Fruit fly (Drosophila melanogaster): ENCODE results near the gene spi.
A peak's percentile ranks its signal among the peaks of the same experiment; 100 is the strongest.

The spi gene

DNA sequence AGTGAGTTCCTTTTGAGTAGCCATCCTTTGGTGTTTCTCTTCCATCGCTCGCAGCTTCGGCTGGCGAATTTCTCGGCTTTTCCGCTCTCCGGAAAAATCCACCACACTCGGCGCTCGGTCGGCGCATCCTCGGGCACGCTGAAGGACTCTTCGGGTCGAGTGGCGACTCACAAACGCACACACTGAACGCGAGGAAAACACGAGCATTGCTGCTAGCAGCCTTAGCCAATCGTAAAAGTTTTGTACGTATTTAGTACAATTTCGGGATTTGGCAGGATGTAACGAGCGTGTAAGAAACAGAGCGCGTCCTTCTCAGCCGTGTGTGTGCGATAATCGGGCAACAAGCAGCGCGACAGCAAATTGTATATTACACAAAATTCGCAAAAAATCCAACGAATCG lies 29.2 kb upstream of the spi start, which contains the start of gene CG46244:
Gene CG46244 (plus strand): TSS at position 252 of the 400 bp plus-strand sequence.
- no peak for TF ChIP-seq CG12659 (GFP tag; optimal IDR thresholded peaks at IDR 0.05)
- TF ChIP-seq Deaf1 (tag; optimal IDR thresholded peaks at IDR 0.05): peak; percentile 98
- no peak for TF ChIP-seq fd96Cb (tag; optimal IDR thresholded peaks at IDR 0.05)
- no peak for TF ChIP-seq Elba2 (GFP tag; optimal IDR thresholded peaks at IDR 0.05)
- peak; percentile 82; the same call in 2 of the 3 replicates for TF ChIP-seq z (GFP tag; IDR thresholded peaks at IDR 0.05)
- TF ChIP-seq CG7987 (GFP tag; optimal IDR thresholded peaks at IDR 0.05): no peak
- TF ChIP-seq CG12104 (GFP tag; optimal IDR thresholded peaks at IDR 0.05): no peak
- no peak for TF ChIP-seq Ptx1 (GFP tag; IDR thresholded peaks at IDR 0.05)
- TF ChIP-seq NC2β (GFP tag; optimal IDR thresholded peaks at IDR 0.05): no peak
- TF ChIP-seq CG3407 (GFP tag; optimal IDR thresholded peaks at IDR 0.05): no peak
- TF ChIP-seq CG34224 (GFP tag; IDR thresholded peaks at IDR 0.05; ENCODE audit: partially characterized antibody): no peak
- TF ChIP-seq ham (GFP tag; IDR thresholded peaks at IDR 0.05): no peak
- TF ChIP-seq CG9437 (GFP tag; optimal IDR thresholded peaks at IDR 0.05): no peak
- no peak for TF ChIP-seq CG4328 (GFP tag; optimal IDR thresholded peaks at IDR 0.05)
- TF ChIP-seq Nf-YC (tag; optimal IDR thresholded peaks at IDR 0.05): peak; percentile 91
- peak; percentile 73 for TF ChIP-seq Nf-YB (GFP tag; optimal IDR thresholded peaks at IDR 0.05)
- TF ChIP-seq CG13424 (tag; optimal IDR thresholded peaks at IDR 0.05): no peak
- TF ChIP-seq ftz-f1 (GFP tag; optimal IDR thresholded peaks at IDR 0.05): no peak
- TF ChIP-seq C15 (GFP tag; IDR thresholded peaks at IDR 0.05): no peak
- TF ChIP-seq CG6272 (GFP tag; IDR thresholded peaks at IDR 0.05): no peak
- no peak for TF ChIP-seq B-H2 (GFP tag; optimal IDR thresholded peaks at IDR 0.05)
- TF ChIP-seq Xbp1 (GFP tag; optimal IDR thresholded peaks at IDR 0.05): no peak
- TF ChIP-seq sob (GFP tag; IDR thresholded peaks at IDR 0.05): no peak
- no peak for TF ChIP-seq sens (GFP tag)
- no peak for TF ChIP-seq CG9817 (tag; optimal IDR thresholded peaks at IDR 0.05)
- TF ChIP-seq Sry-β (GFP tag; optimal IDR thresholded peaks at IDR 0.05): no peak
- TF ChIP-seq cwo (GFP tag; optimal IDR thresholded peaks at IDR 0.05): no peak
- no peak for TF ChIP-seq CG13296 (GFP tag; optimal IDR thresholded peaks at IDR 0.05)
- TF ChIP-seq CG14667 (GFP tag; IDR thresholded peaks at IDR 0.05): 0 out of 2 replicates have a peak, but pooled peaks have one; percentile 8
- TF ChIP-seq CG7786 (GFP tag; optimal IDR thresholded peaks at IDR 0.05): no peak
- no peak for TF ChIP-seq p53 (GFP tag; optimal IDR thresholded peaks at IDR 0.05)
- no peak for TF ChIP-seq az2 (GFP tag; optimal IDR thresholded peaks at IDR 0.05)
- TF ChIP-seq ranshi (GFP tag; IDR thresholded peaks at IDR 0.05): no peak
- no peak for TF ChIP-seq lola (GFP tag; optimal IDR thresholded peaks at IDR 0.05)
- TF ChIP-seq so (GFP tag; IDR thresholded peaks at IDR 0.05): 0 out of 3 replicates have a peak, but pooled peaks have one; percentile 19
- TF ChIP-seq Jarid2 (GFP tag; optimal IDR thresholded peaks at IDR 0.05): peak; percentile 2
- no peak for TF ChIP-seq wek (GFP tag; optimal IDR thresholded peaks at IDR 0.05)
- TF ChIP-seq abd-A (tag; optimal IDR thresholded peaks at IDR 0.05): peak; percentile 23
- no peak for TF ChIP-seq Lim3 (GFP tag; IDR thresholded peaks at IDR 0.05)
- no peak for TF ChIP-seq CG11695 (GFP tag; IDR thresholded peaks at IDR 0.05)
- 0 out of 2 replicates have a peak, but pooled peaks have one; percentile 21 for TF ChIP-seq Bgb (GFP tag; IDR thresholded peaks at IDR 0.05; ENCODE audit: partially characterized antibody)
- TF ChIP-seq CG11398 (GFP tag; optimal IDR thresholded peaks at IDR 0.05): no peak
- no peak for TF ChIP-seq CG4820 (GFP tag; optimal IDR thresholded peaks at IDR 0.05)
- TF ChIP-seq Lhr (GFP tag; optimal IDR thresholded peaks at IDR 0.05): no peak
- no peak for TF ChIP-seq Ets97D (GFP tag; optimal IDR thresholded peaks at IDR 0.05)
- no peak for TF ChIP-seq Ssrp (tag; optimal IDR thresholded peaks at IDR 0.05)
- peak in 1 of 2 experiments; percentile 4 for TF ChIP-seq Trl (optimal IDR thresholded peaks at IDR 0.05)
- TF ChIP-seq Trl (GFP tag; optimal IDR thresholded peaks at IDR 0.05): no peak
- no peak for TF ChIP-seq cato (GFP tag; optimal IDR thresholded peaks at IDR 0.05; ENCODE audit: borderline replicate concordance)
- TF ChIP-seq nerfin-1 (tag; optimal IDR thresholded peaks at IDR 0.05): no peak
- no peak for TF ChIP-seq scrt (GFP tag; optimal IDR thresholded peaks at IDR 0.05)
